Worm (Caenorhabditis elegans): ENCODE results near the gene ZK105.1.
A peak's percentile ranks its signal among the peaks of the same experiment; 100 is the strongest.

Gene ZK105.1

ce11 chrV:7730488-7730887 lies 16.7 kb downstream of the ZK105.1 start (continued):
- TF ChIP-seq pha-4 (GFP tag; IDR thresholded peaks at IDR 0.05) (peak; percentile 25; the same call in 1 of the 2 replicates), pha-4 (tag; optimal IDR thresholded peaks at IDR 0.05) (no peak), mdt-29 (GFP tag; IDR thresholded peaks at IDR 0.05) (no peak), mxl-3 (GFP tag; optimal IDR thresholded peaks at IDR 0.05) (no peak), spr-3 (GFP tag; optimal IDR thresholded peaks at IDR 0.05) (peak; percentile 1), sdz-12 (GFP tag; optimal IDR thresholded peaks at IDR 0.05) (no peak), ceh-82 (tag; optimal IDR thresholded peaks at IDR 0.05) (no peak), zip-11 (GFP tag; IDR thresholded peaks at IDR 0.05) (no peak), set-16 (GFP tag; IDR thresholded peaks at IDR 0.05) (no peak), vab-7 (GFP tag; IDR thresholded peaks at IDR 0.05) (no peak), aly-2 (tag; optimal IDR thresholded peaks at IDR 0.05) (no peak), daf-12 (tag; optimal IDR thresholded peaks at IDR 0.05) (no peak), jun-1 (tag; optimal IDR thresholded peaks at IDR 0.05) (no peak), cey-2 (tag; optimal IDR thresholded peaks at IDR 0.05; ENCODE audit: borderline replicate concordance, insufficient read depth) (no peak), nhr-48 (tag; optimal IDR thresholded peaks at IDR 0.05) (no peak), dpl-1 (GFP tag; optimal IDR thresholded peaks at IDR 0.05) (peak; percentile 38), F26F4.8 (GFP tag; conservative IDR thresholded peaks at IDR 0.05) (0 out of 2 replicates have a peak, but pooled peaks have one; percentile 24), ces-1 (GFP tag; optimal IDR thresholded peaks at IDR 0.05) (no peak), dmd-9 (GFP tag; IDR thresholded peaks at IDR 0.05) (peak; percentile 61; the same call in 1 of the 2 replicates), lsy-2 (tag; optimal IDR thresholded peaks at IDR 0.05) (peak in 1 of 2 experiments; percentile 68), hlh-11 (tag; optimal IDR thresholded peaks at IDR 0.05) (peak; percentile 60), dve-1 (tag; optimal IDR thresholded peaks at IDR 0.05; ENCODE audit: insufficient read depth) (peak; percentile 67), unc-62 (GFP tag; optimal IDR thresholded peaks at IDR 0.05 in 1 of 2) (peak in 1 of 2 experiments; percentile 8), unc-62 (tag; optimal IDR thresholded peaks at IDR 0.05) (no peak), gei-8 (GFP tag; optimal IDR thresholded peaks at IDR 0.05) (peak; percentile 24), nhr-10 (tag; optimal IDR thresholded peaks at IDR 0.05) (no peak), rbr-2 (tag; optimal IDR thresholded peaks at IDR 0.05) (peak; percentile 56), egl-27 (tag; optimal IDR thresholded peaks at IDR 0.05) (no peak), aha-1 (tag) (no peak), Y5F2A.4 (GFP tag; optimal IDR thresholded peaks at IDR 0.05) (peak; percentile 52), dmd-8 (GFP tag; IDR thresholded peaks at IDR 0.05) (0 out of 2 replicates have a peak, but pooled peaks have one; percentile 10), snpc-1.2 (GFP tag; IDR thresholded peaks at IDR 0.05) (peak; percentile 52; the same call in 1 of the 2 replicates), nhr-25 (tag; optimal IDR thresholded peaks at IDR 0.05; ENCODE audit: borderline replicate concordance, insufficient read depth) (peak; percentile 8), tag-97 (GFP tag; IDR thresholded peaks at IDR 0.05) (no peak), mes-2 (tag; optimal IDR thresholded peaks at IDR 0.05; ENCODE audit: poor library complexity, severe bottlenecking) (peak; percentile 67), hlh-30 (tag; optimal IDR thresholded peaks at IDR 0.05; ENCODE audit: insufficient read depth) (peak; percentile 64), tra-1 (GFP tag; IDR thresholded peaks at IDR 0.05) (no peak), Y75B8A.6 (GFP tag; IDR thresholded peaks at IDR 0.05) (no peak), duxl-1 (tag; optimal IDR thresholded peaks at IDR 0.05; ENCODE audit: poor library complexity) (peak; percentile 42), daf-16 (GFP tag; optimal IDR thresholded peaks at IDR 0.05) (no peak), daf-16 (tag; optimal IDR thresholded peaks at IDR 0.05) (peak; percentile 88), nhr-42 (GFP tag; IDR thresholded peaks at IDR 0.05) (no peak), fkh-10 (GFP tag; optimal IDR thresholded peaks at IDR 0.05) (no peak), ctbp-1 (GFP tag; IDR thresholded peaks at IDR 0.05) (0 out of 2 replicates have a peak, but pooled peaks have one; percentile 12), ceh-62 (tag; optimal IDR thresholded peaks at IDR 0.05) (no peak), zag-1 (tag; optimal IDR thresholded peaks at IDR 0.05) (no peak), F49E8.2 (tag; optimal IDR thresholded peaks at IDR 0.05; ENCODE audit: borderline replicate concordance) (no peak), daf-8 (GFP tag; IDR thresholded peaks at IDR 0.05) (no peak), arid-1 (GFP tag; conservative IDR thresholded peaks at IDR 0.05) (0 out of 2 replicates have a peak, but pooled peaks have one; percentile 61), attf-4 (tag; optimal IDR thresholded peaks at IDR 0.05) (no peak), ZK337.2 (GFP tag; IDR thresholded peaks at IDR 0.05) (no peak)
